Fruit fly (Drosophila melanogaster): ENCODE data around the gene Sol1.

Sol1 gene

dm6 chr3R:12422379-12422975 is 36.4 kb downstream of the Sol1 start, which contains the start of the genes Scgbeta and CG17202:
TSS of gene Scgbeta (minus strand) at chr3R:12422429.
TSS of gene CG17202 (plus strand) at chr3R:12422768.
- TF ChIP-seq cic (GFP tag; optimal IDR thresholded peaks at IDR 0.05) (peak; percentile 22), CG14711 (tag; optimal IDR thresholded peaks at IDR 0.05) (no peak), CG33017 (tag; optimal IDR thresholded peaks at IDR 0.05) (no peak), CG11617 (GFP tag; optimal IDR thresholded peaks at IDR 0.05) (peak; percentile 13), CG1620 (GFP tag; optimal IDR thresholded peaks at IDR 0.05) (no peak), Mnt (GFP tag; optimal IDR thresholded peaks at IDR 0.05) (no peak), Hr96 (GFP tag; optimal IDR thresholded peaks at IDR 0.05) (no peak), tj (GFP tag; optimal IDR thresholded peaks at IDR 0.05) (no peak), kay (GFP tag; ENCODE audit: borderline replicate concordance) (no peak), toe (GFP tag; optimal IDR thresholded peaks at IDR 0.05) (no peak), CG7101 (tag; optimal IDR thresholded peaks at IDR 0.05) (peak; percentile 18), Crg-1 (GFP tag; optimal IDR thresholded peaks at IDR 0.05) (no peak), CG5204 (GFP tag; optimal IDR thresholded peaks at IDR 0.05) (no peak), bab1 (GFP tag; optimal IDR thresholded peaks at IDR 0.05) (peak; percentile 10), pad (GFP tag; optimal IDR thresholded peaks at IDR 0.05) (no peak), Clk (GFP tag; optimal IDR thresholded peaks at IDR 0.05) (no peak), CG12768 (GFP tag; optimal IDR thresholded peaks at IDR 0.05) (peak; percentile 35), cnc (optimal IDR thresholded peaks at IDR 0.05) (no peak), ovo (GFP tag; optimal IDR thresholded peaks at IDR 0.05) (no peak), CG7045 (GFP tag; optimal IDR thresholded peaks at IDR 0.05) (no peak)

dm6 chr3R:12423997-12424396 is 37.9 kb downstream of the Sol1 start:
- TF ChIP-seq bab1 (GFP tag; optimal IDR thresholded peaks at IDR 0.05) (no peak), Hr96 (GFP tag; optimal IDR thresholded peaks at IDR 0.05) (no peak), CG7101 (tag; optimal IDR thresholded peaks at IDR 0.05) (no peak), tj (GFP tag; optimal IDR thresholded peaks at IDR 0.05) (no peak), Mnt (GFP tag; optimal IDR thresholded peaks at IDR 0.05) (no peak), Crg-1 (GFP tag; optimal IDR thresholded peaks at IDR 0.05) (no peak), cnc (optimal IDR thresholded peaks at IDR 0.05) (no peak), toe (GFP tag; optimal IDR thresholded peaks at IDR 0.05) (no peak), cic (GFP tag; optimal IDR thresholded peaks at IDR 0.05) (no peak), kay (GFP tag; ENCODE audit: borderline replicate concordance) (no peak), CG33017 (tag; optimal IDR thresholded peaks at IDR 0.05) (no peak), CG1620 (GFP tag; optimal IDR thresholded peaks at IDR 0.05) (no peak), CG14711 (tag; optimal IDR thresholded peaks at IDR 0.05) (no peak), CG11617 (GFP tag; optimal IDR thresholded peaks at IDR 0.05) (no peak), ovo (GFP tag; optimal IDR thresholded peaks at IDR 0.05) (no peak)

- TF ChIP-seq tj (GFP tag; optimal IDR thresholded peaks at IDR 0.05) (peak; percentile 27), CG5204 (GFP tag; optimal IDR thresholded peaks at IDR 0.05) (no peak), CG11617 (GFP tag; optimal IDR thresholded peaks at IDR 0.05) (peak; percentile 33), cnc (optimal IDR thresholded peaks at IDR 0.05) (no peak), CG7101 (tag; optimal IDR thresholded peaks at IDR 0.05) (peak; percentile 24), Mnt (GFP tag; optimal IDR thresholded peaks at IDR 0.05) (peak; percentile 25), pad (GFP tag; optimal IDR thresholded peaks at IDR 0.05) (peak; percentile 58), bab1 (GFP tag; optimal IDR thresholded peaks at IDR 0.05) (peak; percentile 4), cic (GFP tag; optimal IDR thresholded peaks at IDR 0.05) (no peak), CG7045 (GFP tag; optimal IDR thresholded peaks at IDR 0.05) (peak; percentile 51), Crg-1 (GFP tag; optimal IDR thresholded peaks at IDR 0.05) (peak; percentile 4), kay (GFP tag; ENCODE audit: borderline replicate concordance) (no peak), Clk (GFP tag; optimal IDR thresholded peaks at IDR 0.05) (peak; percentile 22), CG1620 (GFP tag; optimal IDR thresholded peaks at IDR 0.05) (peak; percentile 40), CG14711 (tag; optimal IDR thresholded peaks at IDR 0.05) (no peak), CG12768 (GFP tag; optimal IDR thresholded peaks at IDR 0.05) (no peak), Hr96 (GFP tag; optimal IDR thresholded peaks at IDR 0.05) (no peak), ovo (GFP tag; optimal IDR thresholded peaks at IDR 0.05) (no peak), CG33017 (tag; optimal IDR thresholded peaks at IDR 0.05) (no peak), toe (GFP tag; optimal IDR thresholded peaks at IDR 0.05) (no peak)
Measured at dm6 chr3R:12425510-12426309, 39.7 kb downstream of the Sol1 start, which contains the start of gene Pp1-87B. TSS of gene Pp1-87B (minus strand) at chr3R:12425917.

- TF ChIP-seq Hr96 (GFP tag; optimal IDR thresholded peaks at IDR 0.05) (no peak), tj (GFP tag; optimal IDR thresholded peaks at IDR 0.05) (no peak), CG12768 (GFP tag; optimal IDR thresholded peaks at IDR 0.05) (no peak), kay (GFP tag; ENCODE audit: borderline replicate concordance) (no peak), Mnt (GFP tag; optimal IDR thresholded peaks at IDR 0.05) (no peak), ovo (GFP tag; optimal IDR thresholded peaks at IDR 0.05) (no peak), CG7045 (GFP tag; optimal IDR thresholded peaks at IDR 0.05) (no peak)
Measured at dm6 chr3R:12426310-12426653, 40.2 kb downstream of the Sol1 start, which contains the start of gene NANS. TSS of gene NANS (plus strand) at chr3R:12426578.

- TF ChIP-seq bab1 (GFP tag; optimal IDR thresholded peaks at IDR 0.05) (peak; percentile 31), cnc (optimal IDR thresholded peaks at IDR 0.05) (peak in 1 of 2 experiments; percentile 58), CG14711 (tag; optimal IDR thresholded peaks at IDR 0.05) (no peak)
Measured at dm6 chr3R:12429120-12429610, 43.1 kb downstream of the Sol1 start, which contains the start of the genes CG5641 and CG5245. TSS of gene CG5641 (minus strand) at chr3R:12429282. TSS of gene CG5245 (plus strand) at chr3R:12429560.

Data from whole organism, adult.